Worm (Caenorhabditis elegans): ENCODE measurements around the gene zip-1.
A peak's percentile ranks its signal among the peaks of the same experiment; 100 is the strongest.

zip-1 gene

ce11 chrIII:12351301-12351700 lies 17.8 kb downstream of the zip-1 start, which contains the start of the genes pph-4.1 and Y75B8A.31 (continued):
- TF ChIP-seq madf-3 (GFP tag; IDR thresholded peaks at IDR 0.05) = peak; percentile 63; the same call in 1 of the 2 replicates
- no peak for TF ChIP-seq cebp-2 (GFP tag; IDR thresholded peaks at IDR 0.05)
- no peak for TF ChIP-seq T07F8.4 (tag; optimal IDR thresholded peaks at IDR 0.05)
- TF ChIP-seq mes-4 (tag; optimal IDR thresholded peaks at IDR 0.05) = no peak
- no peak for TF ChIP-seq Y79H2A.3 (GFP tag; conservative IDR thresholded peaks at IDR 0.05)
- TF ChIP-seq snpc-1.3 (tag; optimal IDR thresholded peaks at IDR 0.05; ENCODE audit: insufficient read depth) = peak; percentile 45
- no peak for TF ChIP-seq egl-18 (GFP tag; IDR thresholded peaks at IDR 0.05)
- TF ChIP-seq F55B11.4 (tag; optimal IDR thresholded peaks at IDR 0.05; ENCODE audit: borderline replicate concordance, insufficient read depth) = no peak
- no peak for TF ChIP-seq aptf-3 (GFP tag; IDR thresholded peaks at IDR 0.05)
- peak; percentile 73 for TF ChIP-seq F23B12.7 (tag; optimal IDR thresholded peaks at IDR 0.05; ENCODE audit: insufficient read depth)
- TF ChIP-seq attf-5 (GFP tag; optimal IDR thresholded peaks at IDR 0.05) = peak; percentile 85
- TF ChIP-seq F22D6.2 (tag; optimal IDR thresholded peaks at IDR 0.05) = peak; percentile 58
- TF ChIP-seq ZK185.1 (tag; optimal IDR thresholded peaks at IDR 0.05; ENCODE audit: poor library complexity, severe bottlenecking) = no peak
- no peak for TF ChIP-seq atf-7 (tag; optimal IDR thresholded peaks at IDR 0.05)
- peak; percentile 62; the same call in 1 of the 2 replicates for TF ChIP-seq cebp-1 (GFP tag; IDR thresholded peaks at IDR 0.05)
- TF ChIP-seq cebp-1 (tag; optimal IDR thresholded peaks at IDR 0.05) = peak; percentile 69
- peak; percentile 43; the same call in 1 of the 2 replicates for TF ChIP-seq hmg-1.2 (GFP tag; IDR thresholded peaks at IDR 0.05)
- TF ChIP-seq tbp1 (GFP tag; optimal IDR thresholded peaks at IDR 0.05) = peak; percentile 54
- no peak for TF ChIP-seq repo-1 (tag; optimal IDR thresholded peaks at IDR 0.05)
- TF ChIP-seq tbx-9 (tag; optimal IDR thresholded peaks at IDR 0.05; ENCODE audit: borderline replicate concordance) = no peak
- no peak for TF ChIP-seq nfya-2 (GFP tag; IDR thresholded peaks at IDR 0.05)
- TF ChIP-seq aptf-2 (GFP tag; conservative IDR thresholded peaks at IDR 0.05) = no peak; the same call in 1 of the 2 replicates
- peak in 1 of 2 experiments; percentile 65 for TF ChIP-seq let-607 (tag; optimal IDR thresholded peaks at IDR 0.05)
- TF ChIP-seq tlf-1 (GFP tag; optimal IDR thresholded peaks at IDR 0.05) = peak; percentile 58
- TF ChIP-seq ets-4 (GFP tag; optimal IDR thresholded peaks at IDR 0.05) = no peak
- no peak for TF ChIP-seq sea-2 (GFP tag; IDR thresholded peaks at IDR 0.05)
- no peak for TF ChIP-seq sdz-38 (tag; optimal IDR thresholded peaks at IDR 0.05)
- TF ChIP-seq unc-130 (GFP tag; optimal IDR thresholded peaks at IDR 0.05) = peak; percentile 58
- TF ChIP-seq dox-1 (GFP tag; IDR thresholded peaks at IDR 0.05) = peak; percentile 93
- TF ChIP-seq mxl-1 (tag; optimal IDR thresholded peaks at IDR 0.05) = no peak
- TF ChIP-seq snpc-3.4 (tag; optimal IDR thresholded peaks at IDR 0.05) = peak; percentile 59
- TF ChIP-seq nhr-179 (tag; optimal IDR thresholded peaks at IDR 0.05) = no peak
- TF ChIP-seq hrde-1 (tag; optimal IDR thresholded peaks at IDR 0.05; ENCODE audit: borderline replicate concordance) = no peak
- no peak for TF ChIP-seq ztf-3 (GFP tag; optimal IDR thresholded peaks at IDR 0.05)
- TF ChIP-seq efl-1 (GFP tag; optimal IDR thresholded peaks at IDR 0.05) = peak; percentile 42
- TF ChIP-seq F49E8.2 (tag; optimal IDR thresholded peaks at IDR 0.05; ENCODE audit: insufficient read depth) = no peak
- TF ChIP-seq madf-10 (tag; optimal IDR thresholded peaks at IDR 0.05) = peak; percentile 34
- TF ChIP-seq ztf-6 (GFP tag; IDR thresholded peaks at IDR 0.05) = 0 out of 2 replicates have a peak, but pooled peaks have one; percentile 37
- no peak for TF ChIP-seq snpc-4 (GFP tag; optimal IDR thresholded peaks at IDR 0.05)
- TF ChIP-seq snpc-4 (tag; optimal IDR thresholded peaks at IDR 0.05) = peak in 2 of 4 experiments; percentile 64 to 70
- no peak for TF ChIP-seq him-1 (tag; optimal IDR thresholded peaks at IDR 0.05)
- TF ChIP-seq rpc-1 (optimal IDR thresholded peaks at IDR 0.05) = no peak
- TF ChIP-seq rpc-1 (tag; optimal IDR thresholded peaks at IDR 0.05) = no peak
- peak; percentile 78; the same call in 1 of the 2 replicates for TF ChIP-seq pbrm-1 (GFP tag; IDR thresholded peaks at IDR 0.05)
- peak; percentile 69 for TF ChIP-seq B0019.2 (GFP tag; conservative IDR thresholded peaks at IDR 0.05)
- TF ChIP-seq sptf-2 (GFP tag; optimal IDR thresholded peaks at IDR 0.05) = no peak
- no peak for TF ChIP-seq fkh-3 (tag; optimal IDR thresholded peaks at IDR 0.05)
- TF ChIP-seq ztf-25 (GFP tag; IDR thresholded peaks at IDR 0.05) = no peak
- TF ChIP-seq nhr-90 (tag; optimal IDR thresholded peaks at IDR 0.05) = no peak

Data from whole organism, young adult.